Fruit fly (Drosophila melanogaster): ENCODE measurements around the gene Ddrgk1.

Gene Ddrgk1

dm6 chr3R:21197566-21197965, 17.3 kb upstream of the Ddrgk1 start:
- no peak for TF ChIP-seq CG4707 (GFP tag; optimal IDR thresholded peaks at IDR 0.05)
- TF ChIP-seq Med (GFP tag) = peak; percentile 18

- no peak for TF ChIP-seq fru (optimal IDR thresholded peaks at IDR 0.05)
- no peak for TF ChIP-seq Sry-δ (GFP tag; optimal IDR thresholded peaks at IDR 0.05)
- TF ChIP-seq C15 (GFP tag; IDR thresholded peaks at IDR 0.05) = 0 out of 3 replicates have a peak, but pooled peaks have one; percentile 38
- TF ChIP-seq Ets65A (GFP tag) = no peak
- no peak for TF ChIP-seq abd-A (tag; optimal IDR thresholded peaks at IDR 0.05)
- peak; percentile 83 for TF ChIP-seq sd (tag; optimal IDR thresholded peaks at IDR 0.05)
- TF ChIP-seq mld (GFP tag; IDR thresholded peaks at IDR 0.05; ENCODE audit: partially characterized antibody) = no peak
- TF ChIP-seq CG8944 (GFP tag; optimal IDR thresholded peaks at IDR 0.05) = no peak
- TF ChIP-seq Hmr (GFP tag; optimal IDR thresholded peaks at IDR 0.05) = peak; percentile 2
- TF ChIP-seq pum (GFP tag; optimal IDR thresholded peaks at IDR 0.05) = no peak
- no peak for TF ChIP-seq ftz-f1 (GFP tag; optimal IDR thresholded peaks at IDR 0.05)
- TF ChIP-seq cwo (GFP tag; optimal IDR thresholded peaks at IDR 0.05) = peak; percentile 60
- TF ChIP-seq B-H2 (GFP tag; optimal IDR thresholded peaks at IDR 0.05) = peak; percentile 36
- TF ChIP-seq grn (GFP tag; optimal IDR thresholded peaks at IDR 0.05) = peak; percentile 83
- TF ChIP-seq HmgZ (tag; optimal IDR thresholded peaks at IDR 0.05) = peak; percentile 15
- TF ChIP-seq slp2 (GFP tag; optimal IDR thresholded peaks at IDR 0.05) = no peak
- TF ChIP-seq CG34376 (GFP tag; optimal IDR thresholded peaks at IDR 0.05) = peak; percentile 83
- peak; percentile 63; the same call in 1 of the 2 replicates for TF ChIP-seq rib (GFP tag; IDR thresholded peaks at IDR 0.05)
- TF ChIP-seq lab (GFP tag; optimal IDR thresholded peaks at IDR 0.05) = peak; percentile 74
- TF ChIP-seq Fer1 (GFP tag; optimal IDR thresholded peaks at IDR 0.05) = peak; percentile 32
- peak; percentile 8 for TF ChIP-seq Meics (GFP tag; optimal IDR thresholded peaks at IDR 0.05)
- peak; percentile 97 for TF ChIP-seq exex (tag; optimal IDR thresholded peaks at IDR 0.05)
- TF ChIP-seq CG18599 (GFP tag; optimal IDR thresholded peaks at IDR 0.05) = peak; percentile 2
- TF ChIP-seq luna (GFP tag; optimal IDR thresholded peaks at IDR 0.05) = no peak
- TF ChIP-seq BtbVII (GFP tag; optimal IDR thresholded peaks at IDR 0.05) = peak; percentile 1
- TF ChIP-seq mirr (GFP tag; optimal IDR thresholded peaks at IDR 0.05) = peak; percentile 93
- TF ChIP-seq CG8290 (GFP tag; optimal IDR thresholded peaks at IDR 0.05) = no peak
- peak in 1 of 2 experiments; percentile 5 for TF ChIP-seq CG8290 (tag; optimal IDR thresholded peaks at IDR 0.05)
- TF ChIP-seq CG10543 (GFP tag; optimal IDR thresholded peaks at IDR 0.05) = peak; percentile 20
- TF ChIP-seq cato (GFP tag; optimal IDR thresholded peaks at IDR 0.05; ENCODE audit: borderline replicate concordance) = no peak
- 0 out of 2 replicates have a peak, but pooled peaks have one; percentile 17 for TF ChIP-seq CG14441 (GFP tag; IDR thresholded peaks at IDR 0.05)
- TF ChIP-seq Mrtf (GFP tag; IDR thresholded peaks at IDR 0.05) = no peak
- peak; percentile 13 for TF ChIP-seq CG6813 (GFP tag; optimal IDR thresholded peaks at IDR 0.05)
- TF ChIP-seq GATAe (GFP tag; conservative IDR thresholded peaks at IDR 0.05) = peak; percentile 53
- 0 out of 2 replicates have a peak, but pooled peaks have one; percentile 18 for TF ChIP-seq peb (GFP tag; IDR thresholded peaks at IDR 0.05)
- peak; percentile 10 for TF ChIP-seq CG13296 (GFP tag; optimal IDR thresholded peaks at IDR 0.05)
- TF ChIP-seq caup (GFP tag; optimal IDR thresholded peaks at IDR 0.05; ENCODE audit: severe bottlenecking) = peak; percentile 28
- peak; percentile 2 for TF ChIP-seq schlank (tag; optimal IDR thresholded peaks at IDR 0.05)
- TF ChIP-seq Mad (GFP tag; optimal IDR thresholded peaks at IDR 0.05) = no peak
- TF ChIP-seq CG1233 (GFP tag; optimal IDR thresholded peaks at IDR 0.05) = no peak
- TF ChIP-seq Pdp1 (GFP tag; optimal IDR thresholded peaks at IDR 0.05) = peak in 1 of 2 experiments; percentile 74
- TF ChIP-seq chn (GFP tag; optimal IDR thresholded peaks at IDR 0.05) = no peak
- TF ChIP-seq Med (GFP tag) = peak; percentile 57
- TF ChIP-seq Six4 (GFP tag; optimal IDR thresholded peaks at IDR 0.05) = no peak
- peak; percentile 100 for TF ChIP-seq sug (tag; optimal IDR thresholded peaks at IDR 0.05)
Observed at dm6 chr3R:21198073-21198472, 16.8 kb upstream of the Ddrgk1 start.
